Worm (Caenorhabditis elegans) whole organism, young adult: Measurements from ENCODE around the gene oxi-1.

Source experiments
- B0261.1 ChIP-seq: sonication (generic microtip); optimal IDR thresholded peaks from 2 replicates; lab custom pipeline; 2016; ENCODE audit warnings: mild to moderate bottlenecking, missing genetic modification characterization, moderate library complexity, missing compliant biosample characterization
- D2030.7 ChIP-seq: fragments of 200-800 bp; sonication (Bioruptor generic); IDR thresholded peaks from 2 replicates; pipeline ENCODE4 v1.3.6; 2022; ENCODE audit warnings: missing genetic modification reagents, missing genetic modification characterization, missing compliant biosample characterization
- F23B12.7 ChIP-seq: sonication (generic microtip); optimal IDR thresholded peaks from 2 replicates; lab custom pipeline; 2017; ENCODE audit warnings: missing genetic modification characterization, mild to moderate bottlenecking, missing compliant biosample characterization, antibody characterized with exemption, moderate library complexity; ENCODE audit not compliant: insufficient read depth
- F33H1.4 ChIP-seq: fragments of 200-800 bp; sonication (Bioruptor generic); IDR thresholded peaks from 2 replicates; pipeline ENCODE4 v1.3.6; 2022; ENCODE audit warnings: missing genetic modification reagents, missing genetic modification characterization, missing compliant biosample characterization
- F57A8.1 ChIP-seq: fragments of 200-800 bp; sonication (Bioruptor generic); optimal IDR thresholded peaks from 2 replicates; lab custom pipeline; 2018; ENCODE audit warnings: mild to moderate bottlenecking, missing genetic modification characterization, moderate library complexity, missing compliant biosample characterization
- F57C9.4 ChIP-seq: sonication (generic microtip); optimal IDR thresholded peaks from 2 replicates; lab custom pipeline; 2017; ENCODE audit warnings: mild to moderate bottlenecking, missing genetic modification characterization, missing compliant biosample characterization
- K11D2.4 ChIP-seq: fragments of 200-800 bp; sonication (Bioruptor generic); IDR thresholded peaks from 2 replicates; pipeline ENCODE4 v1.3.6; 2022; ENCODE audit warnings: missing genetic modification reagents, missing genetic modification characterization, missing compliant biosample characterization
- Y53G8AR.9 ChIP-seq: fragments of 200-800 bp; sonication (Bioruptor generic); conservative IDR thresholded peaks from 2 replicates; pipeline ENCODE4 v1.3.6; 2022; ENCODE audit warnings: missing genetic modification reagents, missing genetic modification characterization, missing compliant biosample characterization
- Y67H2A.10 ChIP-seq: fragments of 200-800 bp; sonication (Bioruptor generic); conservative IDR thresholded peaks from 2 replicates; pipeline ENCODE4 v1.3.6; 2022; ENCODE audit warnings: missing genetic modification reagents, missing genetic modification characterization, missing compliant biosample characterization
- akir-1 ChIP-seq: fragments of 200-800 bp; sonication (Bioruptor generic); optimal IDR thresholded peaks from 2 replicates; lab custom pipeline; 2018; ENCODE audit warnings: mild to moderate bottlenecking, missing genetic modification characterization, moderate library complexity, missing compliant biosample characterization
- atf-7 ChIP-seq: sonication (generic microtip); optimal IDR thresholded peaks from 2 replicates; lab custom pipeline; 2017; ENCODE audit warnings: mild to moderate bottlenecking, missing genetic modification characterization, missing compliant biosample characterization
- bed-1 ChIP-seq: fragments of 200-800 bp; sonication (Bioruptor generic); IDR thresholded peaks from 2 replicates; pipeline ENCODE4 v1.3.6; 2022; ENCODE audit warnings: missing genetic modification reagents, missing genetic modification characterization, missing compliant biosample characterization
- ccch-3 ChIP-seq: fragments of 200-800 bp; sonication (Bioruptor generic); optimal IDR thresholded peaks from 2 replicates; lab custom pipeline; 2018; ENCODE audit warnings: mild to moderate bottlenecking, missing genetic modification characterization, missing compliant biosample characterization
- cebp-1 ChIP-seq, 2 experiments: fragments of 200-800 bp in 1 of 2; sonication (Bioruptor generic) in 1 of 2; sonication (generic microtip) in 1 of 2; IDR thresholded peaks in 1 of 2; optimal IDR thresholded peaks in 1 of 2; 2 replicates each; pipeline versions ENCODE4 v1.3.6 to Lab custom; 2017 to 2022; ENCODE audit warnings: missing compliant biosample characterization in 2 of 2, missing genetic modification characterization in 2 of 2, mild to moderate bottlenecking in 1 of 2, missing genetic modification reagents in 1 of 2, moderate library complexity in 1 of 2
- ceh-100 ChIP-seq: fragments of 200-800 bp; sonication (Bioruptor generic); IDR thresholded peaks from 2 replicates; pipeline ENCODE4 v1.3.6; 2022; ENCODE audit warnings: missing genetic modification reagents, missing genetic modification characterization, missing compliant biosample characterization
- ceh-27 ChIP-seq: fragments of 200-800 bp; sonication (Bioruptor generic); optimal IDR thresholded peaks from 2 replicates; lab custom pipeline; 2018; ENCODE audit warnings: mild to moderate bottlenecking, missing genetic modification characterization, moderate library complexity, missing compliant biosample characterization
- ceh-79 ChIP-seq: sonication (generic microtip); optimal IDR thresholded peaks from 2 replicates; lab custom pipeline; 2017; ENCODE audit warnings: mild to moderate bottlenecking, missing genetic modification characterization, missing compliant biosample characterization
- dox-1 ChIP-seq: fragments of 200-800 bp; sonication (Bioruptor generic); IDR thresholded peaks from 2 replicates; pipeline ENCODE4 v1.3.6; 2022; ENCODE audit warnings: missing genetic modification reagents, missing genetic modification characterization, missing compliant biosample characterization
- egl-44 ChIP-seq: fragments of 200-800 bp; sonication (Bioruptor generic); IDR thresholded peaks from 2 replicates; pipeline ENCODE4 v1.3.6; 2022; ENCODE audit warnings: missing genetic modification reagents, missing genetic modification characterization, missing compliant biosample characterization
- him-1 ChIP-seq: sonication (generic microtip); optimal IDR thresholded peaks from 2 replicates; lab custom pipeline; 2016; ENCODE audit warnings: missing genotype, missing genetic modification reagents, missing genetic modification characterization, missing compliant biosample characterization
- let-607 ChIP-seq, 2 experiments: fragments of 200-800 bp in 1 of 2; sonication (Bioruptor generic) in 1 of 2; sonication (generic microtip) in 1 of 2; optimal IDR thresholded peaks; 2 replicates each; lab custom pipeline; 2016 to 2018; ENCODE audit warnings: mild to moderate bottlenecking in 2 of 2, missing compliant biosample characterization in 2 of 2, missing genetic modification characterization in 2 of 2, moderate library complexity in 2 of 2, missing genotype in 1 of 2
- lin-40 ChIP-seq: sonication (generic microtip); optimal IDR thresholded peaks from 2 replicates; lab custom pipeline; 2016; ENCODE audit warnings: missing genetic modification characterization, mild to moderate bottlenecking, missing compliant biosample characterization, missing genotype, missing genetic modification reagents
- lin-54 ChIP-seq: fragments of 200-800 bp; sonication (Bioruptor generic); optimal IDR thresholded peaks from 2 replicates; lab custom pipeline; 2018; ENCODE audit warnings: mild to moderate bottlenecking, missing genetic modification characterization, missing compliant biosample characterization
- lsl-1 ChIP-seq: fragments of 200-800 bp; sonication (Bioruptor generic); optimal IDR thresholded peaks from 2 replicates; lab custom pipeline; 2018; ENCODE audit warnings: mild to moderate bottlenecking, missing genetic modification characterization, moderate library complexity, missing compliant biosample characterization
- madf-3 ChIP-seq: fragments of 200-800 bp; sonication (Bioruptor generic); IDR thresholded peaks from 2 replicates; pipeline ENCODE4 v1.3.6; 2022; ENCODE audit warnings: missing genetic modification reagents, missing genetic modification characterization, missing compliant biosample characterization
- madf-6 ChIP-seq: fragments of 200-800 bp; sonication (Bioruptor generic); IDR thresholded peaks from 2 replicates; pipeline ENCODE4 v1.3.6; 2022; ENCODE audit warnings: missing genetic modification reagents, missing genetic modification characterization, missing compliant biosample characterization
- madf-8 ChIP-seq: fragments of 200-800 bp; sonication (Bioruptor generic); conservative IDR thresholded peaks from 2 replicates; pipeline ENCODE4 v1.3.6; 2022; ENCODE audit warnings: missing genetic modification reagents, missing genetic modification characterization, missing compliant biosample characterization
- mcd-1 ChIP-seq: fragments of 200-800 bp; sonication (Bioruptor generic); IDR thresholded peaks from 2 replicates; pipeline ENCODE4 v1.3.6; 2022; ENCODE audit warnings: missing genetic modification reagents, missing genetic modification characterization, missing compliant biosample characterization
- mel-28 ChIP-seq: sonication (generic microtip); optimal IDR thresholded peaks from 2 replicates; lab custom pipeline; 2016; ENCODE audit warnings: borderline replicate concordance, mild to moderate bottlenecking, missing genetic modification characterization, missing compliant biosample characterization
- mes-4 ChIP-seq: sonication (generic microtip); optimal IDR thresholded peaks from 2 replicates; lab custom pipeline; 2016; ENCODE audit warnings: missing genotype, missing genetic modification characterization, missing compliant biosample characterization
- nfya-2 ChIP-seq: fragments of 200-800 bp; sonication (Bioruptor generic); IDR thresholded peaks from 2 replicates; pipeline ENCODE4 v1.3.6; 2022; ENCODE audit warnings: missing genetic modification reagents, missing genetic modification characterization, missing compliant biosample characterization
- nfyb-1 ChIP-seq: fragments of 200-800 bp; sonication (Bioruptor generic); IDR thresholded peaks from 2 replicates; pipeline ENCODE4 v1.3.6; 2022; ENCODE audit warnings: missing genetic modification reagents, missing genetic modification characterization, missing compliant biosample characterization
- nhr-80 ChIP-seq: sonication (generic microtip); optimal IDR thresholded peaks from 2 replicates; lab custom pipeline; 2016; ENCODE audit warnings: missing genetic modification characterization, missing compliant biosample characterization
- pha-4 ChIP-seq: fragments of 150-350 bp; sonication (generic microtip); optimal IDR thresholded peaks from 2 replicates; lab custom pipeline; 2014; ENCODE audit warnings: missing biosample characterization, missing genetic modification reagents, missing genetic modification characterization
- repo-1 ChIP-seq: sonication (generic microtip); optimal IDR thresholded peaks from 2 replicates; lab custom pipeline; 2017; ENCODE audit warnings: mild to moderate bottlenecking, missing genetic modification characterization, missing compliant biosample characterization
- sdz-38 ChIP-seq: sonication (generic microtip); optimal IDR thresholded peaks from 2 replicates; lab custom pipeline; 2016; ENCODE audit warnings: missing genotype, missing genetic modification characterization, missing compliant biosample characterization
- sptf-2 ChIP-seq: fragments of 200-800 bp; sonication (Bioruptor generic); optimal IDR thresholded peaks from 2 replicates; lab custom pipeline; 2018; ENCODE audit warnings: mild to moderate bottlenecking, missing genetic modification characterization, missing compliant biosample characterization
- tbp1 ChIP-seq: fragments of 200-800 bp; sonication (Bioruptor generic); optimal IDR thresholded peaks from 2 replicates; lab custom pipeline; 2018; ENCODE audit warnings: mild to moderate bottlenecking, missing genetic modification characterization, missing compliant biosample characterization
- xnd-1 ChIP-seq: sonication (generic microtip); optimal IDR thresholded peaks from 2 replicates; lab custom pipeline; 2016; ENCODE audit warnings: missing genotype, missing genetic modification reagents, missing genetic modification characterization, missing compliant biosample characterization
- zfh-2 ChIP-seq: fragments of 200-800 bp; sonication (Bioruptor generic); conservative IDR thresholded peaks from 2 replicates; pipeline ENCODE4 v1.3.6; 2022; ENCODE audit warnings: missing genetic modification reagents, missing genetic modification characterization, missing compliant biosample characterization
- ztf-25 ChIP-seq: fragments of 200-800 bp; sonication (Bioruptor generic); IDR thresholded peaks from 2 replicates; pipeline ENCODE4 v1.3.6; 2022; ENCODE audit warnings: missing genetic modification reagents, missing genetic modification characterization, missing compliant biosample characterization
- ztf-3 ChIP-seq: fragments of 200-800 bp; sonication (Bioruptor generic); optimal IDR thresholded peaks from 2 replicates; lab custom pipeline; 2018; ENCODE audit warnings: mild to moderate bottlenecking, missing genetic modification characterization, missing compliant biosample characterization
- ztf-6 ChIP-seq: fragments of 200-800 bp; sonication (Bioruptor generic); IDR thresholded peaks from 2 replicates; pipeline ENCODE4 v1.3.6; 2022; ENCODE audit warnings: missing genetic modification reagents, missing genetic modification characterization, missing compliant biosample characterization

Gene oxi-1

ce11 chrIII:10820592-10821242, 37.4 kb upstream of the oxi-1 start:
- TF ChIP-seq K11D2.4 (GFP tag; lab: Robert Waterston, UW) (no peak), madf-8 (GFP tag; lab: Robert Waterston, UW) (peak; percentile 56), bed-1 (no peak), egl-44 (no peak), nhr-80 (tag; lab: Kevin White, UChicago) (peak; percentile 4), lsl-1 (GFP tag; lab: Kevin White, UChicago) (peak; percentile 96), mel-28 (tag; lab: Kevin White, UChicago) (no peak), cebp-1 (GFP tag; IDR thresholded peaks at IDR 0.05; lab: Robert Waterston, UW) (no peak), cebp-1 (tag; optimal IDR thresholded peaks at IDR 0.05; lab: Kevin White, UChicago) (peak; percentile 31), D2030.7 (GFP tag; lab: Robert Waterston, UW) (peak; percentile 42; the same call in 1 of the 2 replicates), ztf-25 (GFP tag; lab: Robert Waterston, UW) (no peak), Y67H2A.10 (GFP tag; lab: Robert Waterston, UW) (no peak), him-1 (tag; lab: Kevin White, UChicago) (peak; percentile 6), F23B12.7 (tag; lab: Kevin White, UChicago) (peak; percentile 16), ztf-3 (GFP tag; lab: Kevin White, UChicago) (no peak), F33H1.4 (GFP tag; lab: Robert Waterston, UW) (peak; percentile 88), madf-6 (GFP tag; lab: Robert Waterston, UW) (peak; percentile 78), sdz-38 (no peak), ztf-6 (no peak), mes-4 (no peak), let-607 (tag; optimal IDR thresholded peaks at IDR 0.05; lab: Kevin White, UChicago) (peak in 1 of 2 experiments; percentile 61), nfya-2 (GFP tag; lab: Robert Waterston, UW) (no peak), dox-1 (peak; percentile 37; the same call in 1 of the 2 replicates), Y53G8AR.9 (GFP tag; lab: Robert Waterston, UW) (0 out of 2 replicates have a peak, but pooled peaks have one; percentile 48), pha-4 (no peak), mcd-1 (GFP tag; lab: Robert Waterston, UW) (no peak), ceh-27 (GFP tag; lab: Kevin White, UChicago) (no peak), madf-3 (GFP tag; lab: Robert Waterston, UW) (no peak), nfyb-1 (GFP tag; lab: Robert Waterston, UW) (0 out of 2 replicates have a peak, but pooled peaks have one; percentile 23), akir-1 (GFP tag; lab: Kevin White, UChicago) (no peak), xnd-1 (tag; lab: Kevin White, UChicago) (peak; percentile 77)

- TF ChIP-seq lin-54 (GFP tag; lab: Kevin White, UChicago) (peak; percentile 6), zfh-2 (GFP tag; lab: Robert Waterston, UW) (no peak), lin-40 (tag; lab: Kevin White, UChicago) (peak; percentile 39), B0261.1 (tag; lab: Kevin White, UChicago) (no peak), tbp1 (GFP tag; lab: Kevin White, UChicago) (no peak), egl-44 (no peak), repo-1 (tag; lab: Kevin White, UChicago) (no peak), let-607 (tag; optimal IDR thresholded peaks at IDR 0.05; lab: Kevin White, UChicago) (peak in 1 of 2 experiments; percentile 44), nhr-80 (tag; lab: Kevin White, UChicago) (peak; percentile 79), sptf-2 (GFP tag; lab: Kevin White, UChicago) (no peak), atf-7 (tag; lab: Kevin White, UChicago) (peak; percentile 1), dox-1 (no peak), ceh-79 (tag; lab: Kevin White, UChicago) (no peak), mes-4 (no peak), F57C9.4 (no peak), ceh-100 (GFP tag; lab: Robert Waterston, UW) (no peak), pha-4 (peak; percentile 0), F57A8.1 (GFP tag; lab: Kevin White, UChicago) (no peak), ccch-3 (GFP tag; lab: Kevin White, UChicago) (no peak)
These were observed 35.5 kb upstream of the oxi-1 start for ce11 chrIII:10822494-10823113.
